Fruit fly (Drosophila melanogaster) whole organism, embryonic: ENCODE results near the gene CG9030.

ENCODE experiments used
- Adf1 ChIP-seq: fragments of 200-800 bp; sonication (Bioruptor generic); IDR thresholded peaks from 2 replicates; pipeline ENCODE4 v1.3.6; 2022; ENCODE audit warnings: missing biosample characterization, missing genetic modification characterization
- Bdp1 ChIP-seq: fragments of 200-800 bp; sonication (Bioruptor generic); optimal IDR thresholded peaks from 3 replicates; lab custom pipeline; 2016; ENCODE audit warnings: missing biosample characterization, missing genetic modification characterization
- CG10147 ChIP-seq: fragments of 200-800 bp; sonication (Bioruptor generic); optimal IDR thresholded peaks from 2 replicates; lab custom pipeline; 2019; ENCODE audit warnings: missing biosample characterization, mild to moderate bottlenecking, missing genetic modification characterization, moderate library complexity
- CG10543 ChIP-seq: fragments of 200-800 bp; sonication (Bioruptor generic); optimal IDR thresholded peaks from 3 replicates; lab custom pipeline; 2017; ENCODE audit warnings: missing biosample characterization, mild to moderate bottlenecking, missing genetic modification characterization, moderate library complexity
- CG10565 ChIP-seq: fragments of 200-800 bp; sonication (Bioruptor generic); optimal IDR thresholded peaks from 3 replicates; lab custom pipeline; 2016; ENCODE audit warnings: missing biosample characterization, mild to moderate bottlenecking, missing genetic modification characterization
- CG10959 ChIP-seq: fragments of 200-800 bp; sonication (Bioruptor generic); IDR thresholded peaks from 2 replicates; pipeline ENCODE4 v1.3.6; 2022; ENCODE audit warnings: missing biosample characterization, missing genetic modification characterization
- CG14441 ChIP-seq: fragments of 200-800 bp; sonication (Bioruptor generic); IDR thresholded peaks from 2 replicates; pipeline ENCODE4 v1.3.6; 2022; ENCODE audit warnings: missing biosample characterization, missing genetic modification characterization
- CG14667 ChIP-seq: fragments of 200-800 bp; sonication (Bioruptor generic); IDR thresholded peaks from 2 replicates; pipeline ENCODE4 v1.3.6; 2022; ENCODE audit warnings: missing biosample characterization, missing genetic modification characterization
- CG14965 ChIP-seq: fragments of 200-800 bp; sonication (Bioruptor generic); optimal IDR thresholded peaks from 2 replicates; lab custom pipeline; 2016; ENCODE audit warnings: missing biosample characterization, missing genetic modification characterization, borderline replicate concordance
- CG15479 ChIP-seq: fragments of 200-800 bp; sonication (Bioruptor generic); optimal IDR thresholded peaks from 3 replicates; lab custom pipeline; 2019; ENCODE audit warnings: missing biosample characterization, mild to moderate bottlenecking, missing genetic modification characterization, moderate library complexity
- CG2120 ChIP-seq: fragments of 200-800 bp; sonication (Bioruptor generic); optimal IDR thresholded peaks from 3 replicates; lab custom pipeline; 2016; ENCODE audit warnings: missing biosample characterization, missing genetic modification characterization
- CG2678 ChIP-seq: fragments of 200-800 bp; sonication (Bioruptor generic); optimal IDR thresholded peaks from 3 replicates; lab custom pipeline; 2019; ENCODE audit warnings: missing biosample characterization, mild to moderate bottlenecking, missing genetic modification characterization, moderate library complexity
- CG32767 ChIP-seq: fragments of 200-800 bp; sonication (Bioruptor generic); IDR thresholded peaks from 2 replicates; pipeline ENCODE4 v1.3.6; 2022; ENCODE audit warnings: missing biosample characterization, missing genetic modification characterization
- CG3995 ChIP-seq: fragments of 200-800 bp; sonication (Bioruptor generic); optimal IDR thresholded peaks from 3 replicates; lab custom pipeline; 2016; ENCODE audit warnings: missing biosample characterization, missing genetic modification characterization
- CG8290 ChIP-seq, 3 experiments: fragments of 200-800 bp; sonication (Bioruptor generic); optimal IDR thresholded peaks; 2 replicates each; lab custom pipeline; 2016 to 2019; ENCODE audit warnings: missing biosample characterization in 3 of 3, missing genetic modification characterization in 3 of 3, mild to moderate bottlenecking in 2 of 3, moderate library complexity in 1 of 3
- CG9215 ChIP-seq: fragments of 200-800 bp; sonication (Bioruptor generic); IDR thresholded peaks from 2 replicates; pipeline ENCODE4 v1.3.6; 2022; ENCODE audit warnings: missing biosample characterization, missing genetic modification characterization
- Dad ChIP-seq: fragments of 200-800 bp; sonication (Bioruptor generic); optimal IDR thresholded peaks from 3 replicates; lab custom pipeline; 2016; ENCODE audit warnings: missing biosample characterization, missing genetic modification characterization
- Fer2 ChIP-seq: fragments of 200-800 bp; sonication (Bioruptor generic); optimal IDR thresholded peaks from 2 replicates; lab custom pipeline; 2018; ENCODE audit warnings: missing biosample characterization, mild to moderate bottlenecking, missing genetic modification characterization, moderate library complexity
- Fer3 ChIP-seq: fragments of 200-800 bp; sonication (Bioruptor generic); optimal IDR thresholded peaks from 2 replicates; lab custom pipeline; 2018; ENCODE audit warnings: missing biosample characterization, mild to moderate bottlenecking, missing genetic modification characterization, moderate library complexity
- Med ChIP-seq: fragments of 200-800 bp; sonication (Bioruptor generic); peaks from one replicate; lab custom pipeline; 2016; ENCODE audit warnings: missing biosample characterization, missing genetic modification characterization, mild to moderate bottlenecking, inconsistent platforms, moderate library complexity
- Nf-YA ChIP-seq: fragments of 200-800 bp; sonication (Bioruptor generic); IDR thresholded peaks from 2 replicates; pipeline ENCODE4 v1.3.6; 2022; ENCODE audit warnings: missing biosample characterization, missing genetic modification characterization
- Pdp1 ChIP-seq, 2 experiments: fragments of 200-800 bp; sonication (Bioruptor generic); optimal IDR thresholded peaks; 3 replicates each; lab custom pipeline; 2016; ENCODE audit warnings: missing biosample characterization in 2 of 2, missing genetic modification characterization in 2 of 2, mild to moderate bottlenecking in 1 of 2, moderate library complexity in 1 of 2
- Poxn ChIP-seq: fragments of 200-800 bp; sonication (Bioruptor generic); IDR thresholded peaks from 2 replicates; pipeline ENCODE4 v1.3.6; 2022; ENCODE audit warnings: missing biosample characterization, missing genetic modification characterization
- Ravus ChIP-seq: fragments of 200-800 bp; sonication (Bioruptor generic); IDR thresholded peaks from 2 replicates; pipeline ENCODE4 v1.3.6; 2022; ENCODE audit warnings: missing biosample characterization, missing genetic modification characterization
- Rfx ChIP-seq: fragments of 200-800 bp; sonication (Bioruptor generic); IDR thresholded peaks from 2 replicates; pipeline ENCODE4 v1.3.6; 2022; ENCODE audit warnings: missing biosample characterization, missing genetic modification characterization
- Six4 ChIP-seq: fragments of 200-800 bp; sonication (Bioruptor generic); optimal IDR thresholded peaks from 2 replicates; lab custom pipeline; 2016; ENCODE audit warnings: missing biosample characterization, missing genetic modification characterization
- Vsx1 ChIP-seq: fragments of 200-800 bp; sonication (Bioruptor generic); optimal IDR thresholded peaks from 2 replicates; lab custom pipeline; 2017; ENCODE audit warnings: missing biosample characterization, mild to moderate bottlenecking, missing genetic modification characterization, missing genetic modification reagents
- ara ChIP-seq: fragments of 200-800 bp; sonication (Bioruptor generic); IDR thresholded peaks from 2 replicates; pipeline ENCODE4 v1.3.6; 2022; ENCODE audit warnings: missing biosample characterization, missing genetic modification characterization
- dati ChIP-seq: fragments of 200-800 bp; sonication (Bioruptor generic); IDR thresholded peaks from 2 replicates; pipeline ENCODE4 v1.3.6; 2022; ENCODE audit warnings: missing biosample characterization, missing genetic modification characterization
- fd96Cb ChIP-seq: fragments of 200-800 bp; sonication (Bioruptor generic); optimal IDR thresholded peaks from 2 replicates; lab custom pipeline; 2018; ENCODE audit warnings: missing biosample characterization, mild to moderate bottlenecking, missing genetic modification characterization, moderate library complexity
- grau ChIP-seq: fragments of 200-800 bp; optimal IDR thresholded peaks from 3 replicates; lab custom pipeline; 2019; ENCODE audit warnings: missing biosample characterization, mild to moderate bottlenecking, missing genetic modification characterization, moderate library complexity
- gsb ChIP-seq: fragments of 200-800 bp; sonication (Bioruptor generic); IDR thresholded peaks from 2 replicates; pipeline ENCODE4 v1.3.6; 2022; ENCODE audit warnings: missing biosample characterization, missing genetic modification characterization
- hb ChIP-seq: fragments of 200-800 bp; sonication (Bioruptor generic); IDR thresholded peaks from 3 replicates; pipeline ENCODE4 v1.3.6; 2022; ENCODE audit warnings: missing biosample characterization, missing genetic modification characterization; ENCODE audit not compliant: partially characterized antibody
- hkb ChIP-seq, 2 experiments: fragments of 200-800 bp in 1 of 2; fragments of >200 bp in 1 of 2; sonication (Bioruptor generic) in 1 of 2; IDR thresholded peaks in 1 of 2; optimal IDR thresholded peaks in 1 of 2; 2 replicates each; pipeline versions ENCODE4 v1.3.6 to Lab custom; 2017 to 2022; ENCODE audit warnings: missing biosample characterization in 1 of 2, missing genetic modification characterization in 1 of 2
- inv ChIP-seq: fragments of 200-800 bp; sonication (Bioruptor generic); IDR thresholded peaks from 2 replicates; pipeline ENCODE4 v1.3.6; 2022; ENCODE audit warnings: missing biosample characterization, missing genetic modification characterization; ENCODE audit not compliant: partially characterized antibody
- lab ChIP-seq: fragments of 200-800 bp; sonication (Bioruptor generic); optimal IDR thresholded peaks from 3 replicates; lab custom pipeline; 2017; ENCODE audit warnings: missing biosample characterization, missing genetic modification characterization, mild to moderate bottlenecking, moderate library complexity, missing genetic modification reagents
- mirr ChIP-seq: fragments of 200-800 bp; sonication (Bioruptor generic); optimal IDR thresholded peaks from 3 replicates; lab custom pipeline; 2018; ENCODE audit warnings: missing biosample characterization, mild to moderate bottlenecking, missing genetic modification characterization
- nerfin-1 ChIP-seq: fragments of 200-800 bp; sonication (Bioruptor generic); optimal IDR thresholded peaks from 3 replicates; lab custom pipeline; 2019; ENCODE audit warnings: missing biosample characterization, mild to moderate bottlenecking, missing genetic modification characterization, moderate library complexity
- pfk ChIP-seq: fragments of 200-800 bp; sonication (Bioruptor generic); optimal IDR thresholded peaks from 2 replicates; lab custom pipeline; 2018; ENCODE audit warnings: missing biosample characterization, mild to moderate bottlenecking, missing genetic modification characterization, moderate library complexity
- psq ChIP-seq: fragments of 200-800 bp; sonication (Bioruptor generic); optimal IDR thresholded peaks from 2 replicates; lab custom pipeline; 2017; ENCODE audit warnings: missing biosample characterization, missing genetic modification characterization
- rib ChIP-seq: fragments of 200-800 bp; sonication (Bioruptor generic); IDR thresholded peaks from 2 replicates; pipeline ENCODE4 v1.3.6; 2022; ENCODE audit warnings: missing biosample characterization, missing genetic modification characterization
- row ChIP-seq: fragments of 200-800 bp; sonication (Bioruptor generic); IDR thresholded peaks from 3 replicates; pipeline ENCODE4 v1.3.6; 2022; ENCODE audit warnings: missing biosample characterization, missing genetic modification characterization
- sd ChIP-seq: fragments of 200-800 bp; sonication (Bioruptor generic); optimal IDR thresholded peaks from 3 replicates; lab custom pipeline; 2018; ENCODE audit warnings: missing biosample characterization, mild to moderate bottlenecking, missing genetic modification characterization, moderate library complexity
- tup ChIP-seq: fragments of 200-800 bp; sonication (Bioruptor generic); optimal IDR thresholded peaks from 2 replicates; lab custom pipeline; 2016; ENCODE audit warnings: missing biosample characterization, mild to moderate bottlenecking, missing genetic modification characterization, moderate library complexity
- unc-4 ChIP-seq: fragments of 200-800 bp; sonication (Bioruptor generic); IDR thresholded peaks from 2 replicates; pipeline ENCODE4 v1.3.6; 2022; ENCODE audit warnings: missing biosample characterization, missing genetic modification characterization; ENCODE audit not compliant: partially characterized antibody

CG9030 gene

dm6 chrX:14909658-14910378 lies 45.1 kb downstream of the CG9030 start, which contains the start of gene fiz (continued):
- TF ChIP-seq unc-4 (GFP tag; lab: Robert Waterston, UW) (no peak), Fer3 (no peak), CG14965 (peak; percentile 55), Adf1 (GFP tag; lab: Robert Waterston, UW) (no peak), CG10959 (GFP tag; lab: Robert Waterston, UW) (no peak), Nf-YA (GFP tag; lab: Robert Waterston, UW) (no peak), CG32767 (no peak), Rfx (GFP tag; lab: Robert Waterston, UW) (no peak), ara (GFP tag; lab: Robert Waterston, UW) (0 out of 2 replicates have a peak, but pooled peaks have one; percentile 5), inv (GFP tag; lab: Robert Waterston, UW) (no peak)

dm6 chrX:14909051-14909450 lies 45.8 kb downstream of the CG9030 start:
- peak; percentile 4 for TF ChIP-seq CG10543 (GFP tag; lab: Kevin White, UChicago)
- no peak for TF ChIP-seq gsb (GFP tag; lab: Robert Waterston, UW)
- peak; percentile 48 for TF ChIP-seq Med (GFP tag; lab: Kevin White, UChicago)
- TF ChIP-seq Ravus (GFP tag; lab: Robert Waterston, UW): no peak
- TF ChIP-seq rib (GFP tag; lab: Robert Waterston, UW): no peak
- peak; percentile 9 for TF ChIP-seq CG2120 (GFP tag; lab: Kevin White, UChicago)
- TF ChIP-seq pfk (GFP tag; lab: Kevin White, UChicago): no peak
- TF ChIP-seq CG2678 (tag; lab: Kevin White, UChicago): peak; percentile 18
- TF ChIP-seq row (GFP tag; lab: Robert Waterston, UW): peak; percentile 40; the same call in 2 of the 3 replicates
- 0 out of 2 replicates have a peak, but pooled peaks have one; percentile 13 for TF ChIP-seq Rfx (GFP tag; lab: Robert Waterston, UW)
- TF ChIP-seq grau (tag; lab: Kevin White, UChicago): peak; percentile 76
- no peak for TF ChIP-seq CG3995 (GFP tag; lab: Kevin White, UChicago)
- TF ChIP-seq CG8290 (GFP tag; optimal IDR thresholded peaks at IDR 0.05; lab: Kevin White, UChicago): no peak
- peak in 1 of 2 experiments; percentile 8 for TF ChIP-seq CG8290 (tag; optimal IDR thresholded peaks at IDR 0.05; lab: Kevin White, UChicago)
- no peak for TF ChIP-seq Pdp1 (GFP tag; optimal IDR thresholded peaks at IDR 0.05; lab: Kevin White, UChicago)

- TF ChIP-seq mirr (peak; percentile 51), Six4 (no peak), Vsx1 (GFP tag; lab: Kevin White, UChicago) (peak; percentile 52), lab (peak; percentile 23), fd96Cb (no peak), sd (tag; lab: Kevin White, UChicago) (peak; percentile 11), CG15479 (GFP tag; lab: Kevin White, UChicago) (peak; percentile 11), hb (GFP tag; lab: Robert Waterston, UW) (no peak), CG10147 (GFP tag; lab: Kevin White, UChicago) (no peak), Dad (GFP tag; lab: Kevin White, UChicago) (no peak), CG14441 (GFP tag; lab: Robert Waterston, UW) (no peak), hkb (optimal IDR thresholded peaks at IDR 0.05; lab: Kevin White, UChicago) (no peak), hkb (GFP tag; IDR thresholded peaks at IDR 0.05; lab: Robert Waterston, UW) (no peak), psq (GFP tag; lab: Kevin White, UChicago) (no peak), Bdp1 (GFP tag; lab: Kevin White, UChicago) (no peak), tup (no peak), CG9215 (GFP tag; lab: Robert Waterston, UW) (no peak), nerfin-1 (tag; lab: Kevin White, UChicago) (no peak), Poxn (GFP tag; lab: Robert Waterston, UW) (no peak), CG10565 (GFP tag; lab: Kevin White, UChicago) (no peak), CG14667 (GFP tag; lab: Robert Waterston, UW) (no peak), dati (GFP tag; lab: Robert Waterston, UW) (no peak), ara (GFP tag; lab: Robert Waterston, UW) (no peak), Fer2 (tag; lab: Kevin White, UChicago) (no peak)
Measured at dm6 chrX:14905499-14906044, 49.3 kb downstream of the CG9030 start, which contains the start of gene CG9512. TSS of gene CG9512 (minus strand) at chrX:14905549.
